Fruit fly (Drosophila melanogaster) Kc167 (cell line): ENCODE results near the gene CG8916.

Experiments
- Myc ChIP-seq: fragments of >200 bp; optimal IDR thresholded peaks from 2 replicates; lab custom pipeline; 2017; ENCODE audit warnings: missing external identifiers
- Sin3A ChIP-seq: fragments of >200 bp; optimal IDR thresholded peaks from 2 replicates; lab custom pipeline; 2018; ENCODE audit warnings: missing external identifiers
- h ChIP-seq: fragments of >200 bp; optimal IDR thresholded peaks from 3 replicates; lab custom pipeline; 2018; ENCODE audit warnings: missing external identifiers
- insv ChIP-seq: fragments of >200 bp; optimal IDR thresholded peaks from 3 replicates; lab custom pipeline; 2018; ENCODE audit warnings: missing external identifiers
- psq ChIP-seq: fragments of >200 bp; optimal IDR thresholded peaks from 2 replicates; lab custom pipeline; 2017; ENCODE audit warnings: missing external identifiers
- ttk ChIP-seq: sonication (Bioruptor generic); optimal IDR thresholded peaks from 2 replicates; lab custom pipeline; 2017; ENCODE audit warnings: missing external identifiers

The CG8916 gene

DNA sequence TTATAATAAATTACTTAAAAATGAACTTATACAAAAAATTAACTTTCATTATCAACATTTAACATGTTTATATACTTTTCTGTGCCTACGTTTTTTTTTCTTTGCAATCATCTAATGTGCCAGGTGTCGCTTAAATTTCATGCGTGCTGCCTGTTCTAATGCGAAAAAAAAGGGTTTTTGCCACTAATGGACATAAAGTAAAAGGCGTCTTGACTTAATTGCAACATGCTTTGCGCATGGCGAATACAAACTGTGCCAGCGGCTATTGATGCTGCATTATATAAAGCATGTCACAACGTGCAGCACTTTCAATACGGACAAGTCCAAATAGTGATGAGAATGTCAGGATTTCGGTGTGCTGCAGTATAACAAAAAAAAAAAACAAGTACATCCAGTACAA is at the start of gene CG8916:
TSS of gene CG8916 (plus strand) at position 301 of the 400 bp plus-strand sequence.
- TF ChIP-seq h (lab: Kevin White, UChicago) (no peak), Sin3A (lab: Kevin White, UChicago) (no peak), ttk (lab: Kevin White, UChicago) (no peak), psq (lab: Kevin White, UChicago) (no peak), insv (no peak), Myc (lab: Kevin White, UChicago) (no peak)

DNA sequence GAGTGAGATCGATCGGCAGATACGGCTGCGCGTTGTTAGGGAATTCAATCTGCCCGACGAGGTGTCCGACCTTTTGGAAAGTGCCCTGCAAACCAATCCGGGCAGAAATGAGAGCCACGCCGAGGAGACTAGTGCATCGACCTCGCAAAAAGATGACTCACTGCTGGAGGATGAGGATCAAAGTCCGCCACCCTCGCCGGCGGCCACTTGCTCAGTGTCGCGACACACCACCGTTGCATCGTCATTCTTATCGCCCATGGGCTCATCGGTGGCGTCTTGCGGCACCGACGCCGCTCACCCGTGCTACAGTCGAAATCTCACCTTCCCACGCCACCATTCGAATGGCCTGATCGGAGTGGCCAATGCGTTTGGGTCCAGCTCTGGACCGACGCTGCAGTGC is 47.3 kb upstream of the CG8916 start:
- TF ChIP-seq psq (lab: Kevin White, UChicago) (no peak), Sin3A (lab: Kevin White, UChicago) (no peak), Myc (lab: Kevin White, UChicago) (no peak), insv (no peak), ttk (lab: Kevin White, UChicago) (no peak), h (lab: Kevin White, UChicago) (no peak)

DNA sequence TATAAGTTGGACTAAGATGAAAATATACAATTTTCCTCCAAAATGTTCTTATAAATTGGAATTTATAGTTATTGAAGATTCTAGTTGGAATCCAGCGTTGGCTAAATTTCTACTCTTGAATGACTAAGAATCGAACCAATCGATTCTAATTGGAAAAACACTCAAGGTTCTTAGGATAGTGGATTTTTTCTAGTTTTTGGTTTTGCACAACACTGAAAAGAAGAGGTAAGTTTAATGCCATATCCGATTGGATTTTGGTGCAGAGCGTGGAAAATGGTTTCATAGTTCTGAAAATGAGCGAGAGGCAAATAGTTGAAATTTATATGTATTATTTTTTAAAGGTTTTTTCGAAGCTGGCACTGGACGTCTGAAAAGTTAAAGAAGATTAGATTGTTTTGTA is 46.2 kb upstream of the CG8916 start:
- TF ChIP-seq psq (lab: Kevin White, UChicago) (no peak), insv (no peak), h (lab: Kevin White, UChicago) (no peak), ttk (lab: Kevin White, UChicago) (no peak), Myc (lab: Kevin White, UChicago) (no peak), Sin3A (lab: Kevin White, UChicago) (no peak)

DNA sequence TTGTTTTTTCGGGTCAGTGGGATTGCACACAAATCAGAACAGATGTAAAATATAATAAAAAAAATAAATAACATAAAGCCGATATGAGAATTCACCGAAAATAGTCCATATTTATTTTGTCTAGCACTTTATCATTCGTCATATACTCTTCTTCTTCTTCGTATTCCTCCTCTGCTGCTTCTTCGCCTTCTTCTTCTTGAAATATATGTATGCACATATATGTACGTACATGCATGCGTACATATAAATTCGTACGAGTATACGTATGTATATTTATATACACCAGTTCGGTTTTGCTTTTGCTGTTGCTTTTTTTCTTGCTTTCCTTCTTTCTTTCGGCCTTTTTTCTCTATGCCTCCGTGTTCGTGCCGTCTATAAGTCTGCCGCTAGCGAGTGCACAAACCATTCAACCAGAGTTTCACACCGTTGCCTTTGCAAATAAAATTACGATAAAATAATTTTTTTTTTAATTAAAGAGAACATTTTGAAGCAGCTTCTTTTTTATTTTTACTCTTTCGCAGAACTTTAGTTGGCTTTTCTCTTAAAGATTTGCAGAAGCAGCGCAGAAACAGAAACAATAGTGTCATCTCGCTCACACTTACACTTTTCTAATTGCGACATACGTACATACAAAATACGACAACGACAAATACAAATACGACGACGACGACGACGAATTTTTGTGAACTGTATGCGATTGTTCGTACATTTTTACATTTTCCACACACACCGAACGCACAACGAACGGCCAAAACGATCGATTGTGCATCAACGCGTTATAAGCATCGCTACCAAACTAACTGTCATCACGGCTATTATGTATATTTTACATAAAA is 35.1 kb upstream of the CG8916 start:
- TF ChIP-seq Myc (lab: Kevin White, UChicago): no peak
- peak; percentile 85 for TF ChIP-seq psq (lab: Kevin White, UChicago)

DNA sequence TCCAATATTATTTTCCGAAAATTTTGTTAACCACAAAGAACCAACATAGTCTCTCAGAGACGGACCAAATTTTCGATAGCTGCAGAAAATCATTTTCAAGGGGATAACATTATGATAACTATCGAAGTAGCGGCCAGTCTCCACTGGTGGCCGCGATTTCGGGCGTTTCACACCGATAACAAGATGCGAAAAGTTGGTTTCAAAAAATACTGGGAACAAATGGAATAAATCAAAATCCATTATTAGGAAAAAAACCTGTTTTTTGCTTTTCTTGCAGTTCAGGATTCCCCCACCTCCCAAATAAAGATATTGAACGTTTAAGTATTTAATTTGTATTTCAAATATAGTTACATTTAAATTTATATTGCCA is 34.5 kb upstream of the CG8916 start, which contains the start of gene tay:
TSS of gene tay (minus strand) at position 65 of the 370 bp plus-strand sequence.
- TF ChIP-seq Myc (lab: Kevin White, UChicago) (no peak), h (lab: Kevin White, UChicago) (no peak), insv (no peak), Sin3A (lab: Kevin White, UChicago) (no peak), ttk (lab: Kevin White, UChicago) (no peak), psq (lab: Kevin White, UChicago) (no peak)

DNA sequence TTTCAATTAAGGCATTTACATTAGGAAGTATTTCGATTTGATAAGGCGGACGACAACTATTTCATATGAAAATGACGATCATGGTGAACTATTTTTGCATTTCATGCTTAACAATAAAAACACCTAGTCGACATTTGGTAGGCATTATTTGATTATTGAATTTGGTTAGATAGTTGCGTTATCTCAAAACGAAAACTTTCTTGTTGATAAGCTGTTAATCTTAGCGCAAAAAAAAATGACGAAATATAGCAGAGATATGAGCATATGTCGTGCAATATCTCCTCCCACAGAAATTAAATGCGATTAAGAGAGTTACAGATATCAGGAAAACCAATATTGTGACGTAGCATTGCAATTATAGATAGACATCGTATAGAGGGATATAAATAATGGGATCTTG is 33.0 kb upstream of the CG8916 start:
- TF ChIP-seq h (lab: Kevin White, UChicago): no peak
- TF ChIP-seq ttk (lab: Kevin White, UChicago): no peak
- TF ChIP-seq Myc (lab: Kevin White, UChicago): no peak
- TF ChIP-seq insv: no peak
- no peak for TF ChIP-seq psq (lab: Kevin White, UChicago)
- no peak for TF ChIP-seq Sin3A (lab: Kevin White, UChicago)

DNA sequence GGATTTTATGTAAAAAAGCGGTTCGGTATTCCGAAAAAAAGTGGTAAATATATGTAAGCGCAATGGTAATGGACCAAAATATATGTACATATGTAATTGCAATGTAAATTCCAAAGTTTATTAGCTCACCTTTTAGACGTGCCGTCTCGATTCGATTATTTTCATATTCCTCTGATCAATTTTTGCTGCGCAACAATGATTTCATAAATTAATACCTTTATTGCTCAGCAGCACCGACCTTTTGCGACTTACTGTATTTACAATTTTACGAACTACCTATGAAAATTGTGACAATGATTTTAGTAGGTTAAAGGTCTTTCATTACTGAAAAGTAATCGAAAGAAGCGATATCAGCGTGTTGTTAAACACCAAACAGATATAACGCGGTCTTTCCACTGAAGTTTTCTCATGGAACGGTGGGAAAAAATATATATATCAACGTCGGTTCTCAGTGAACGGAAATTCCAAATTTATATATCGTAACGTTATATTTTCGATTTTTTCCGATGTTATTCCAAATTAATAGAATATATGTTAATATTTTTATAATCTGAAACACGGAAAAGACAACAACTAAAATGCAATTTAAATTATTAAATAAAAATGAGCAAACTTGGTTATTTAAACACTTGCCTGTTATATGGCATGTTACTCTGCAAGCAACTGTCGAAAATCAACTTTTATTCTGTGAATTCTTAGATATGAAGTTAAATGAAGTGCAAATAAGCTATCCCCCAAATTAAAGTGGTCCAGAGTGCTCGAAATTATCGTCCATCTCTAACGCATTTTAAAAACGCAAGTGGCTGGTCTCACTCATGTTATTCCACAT is 31.8 kb upstream of the CG8916 start, which contains the start of the genes MSBP and CG15916:
TSS of gene MSBP (minus strand) at position 330 of the 829 bp plus-strand sequence.
TSS of gene CG15916 (plus strand) at position 810 of the 829 bp plus-strand sequence.
- TF ChIP-seq psq (lab: Kevin White, UChicago): no peak
- TF ChIP-seq Sin3A (lab: Kevin White, UChicago): no peak

DNA sequence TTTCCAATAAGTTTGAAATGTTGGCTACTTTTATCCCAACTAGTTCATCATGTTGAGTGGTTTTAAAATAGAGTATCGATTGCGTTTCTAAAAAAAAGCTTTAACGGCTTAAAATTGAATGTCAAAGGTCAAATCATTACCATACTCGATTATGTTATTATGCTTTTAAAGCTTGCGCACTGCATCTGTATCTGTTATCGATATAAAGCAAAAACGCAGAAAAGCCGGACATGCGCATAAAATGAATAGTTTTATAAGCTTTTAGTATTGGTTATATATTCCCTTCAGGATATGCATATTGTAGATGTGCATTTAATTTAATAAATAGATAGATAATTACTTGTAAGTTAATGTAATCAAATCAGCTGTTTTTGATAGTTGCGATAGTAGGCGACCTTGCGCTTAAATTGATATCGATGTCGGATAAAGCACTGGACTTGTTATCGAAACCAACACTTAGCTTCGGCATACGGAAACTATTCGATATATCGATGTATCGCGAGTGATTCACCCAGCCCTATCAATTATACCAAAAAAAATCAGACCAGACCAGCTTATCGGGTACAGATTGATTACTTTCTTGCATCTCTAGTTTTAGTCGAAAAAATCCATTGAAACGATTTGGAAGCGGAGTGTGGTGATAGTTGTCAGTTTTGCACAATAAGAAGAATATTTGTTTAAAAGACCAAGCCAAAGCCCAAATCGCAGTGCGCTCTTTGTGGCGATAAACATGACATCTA is 30.0 kb upstream of the CG8916 start, which contains the start of gene shi:
TSS of gene shi (plus strand) at position 511 of the 740 bp plus-strand sequence.
- TF ChIP-seq psq (lab: Kevin White, UChicago): no peak
- TF ChIP-seq h (lab: Kevin White, UChicago): no peak
- TF ChIP-seq insv: no peak
- no peak for TF ChIP-seq ttk (lab: Kevin White, UChicago)
- TF ChIP-seq Sin3A (lab: Kevin White, UChicago): no peak
- no peak for TF ChIP-seq Myc (lab: Kevin White, UChicago)

DNA sequence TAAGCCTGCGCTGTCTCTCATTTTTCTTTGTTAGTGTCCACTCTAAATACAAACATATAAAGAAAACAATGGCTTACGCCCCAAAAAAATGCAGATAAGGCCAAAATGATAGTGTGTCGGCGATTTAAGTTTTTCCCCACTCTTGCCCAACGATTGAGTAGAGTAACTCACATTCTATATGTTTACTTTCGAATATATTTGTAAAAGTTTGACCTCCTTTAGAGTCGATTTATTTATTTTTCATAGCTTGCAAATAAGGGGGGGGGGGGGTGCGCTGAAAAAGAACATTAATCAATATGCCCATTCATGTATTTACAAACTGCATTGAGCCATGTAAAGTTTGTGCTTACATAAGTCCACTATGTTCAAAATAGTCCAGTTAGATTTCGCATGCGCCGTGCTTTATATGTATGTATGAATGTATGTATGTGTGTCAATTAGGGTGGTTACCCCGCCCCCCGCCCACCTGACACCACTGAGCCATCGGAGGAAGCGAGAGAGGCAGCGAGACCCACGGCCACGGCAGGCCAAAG is 28.0 kb upstream of the CG8916 start:
- TF ChIP-seq Sin3A (lab: Kevin White, UChicago) (no peak), h (lab: Kevin White, UChicago) (no peak), psq (lab: Kevin White, UChicago) (no peak), insv (no peak), ttk (lab: Kevin White, UChicago) (no peak), Myc (lab: Kevin White, UChicago) (no peak)

DNA sequence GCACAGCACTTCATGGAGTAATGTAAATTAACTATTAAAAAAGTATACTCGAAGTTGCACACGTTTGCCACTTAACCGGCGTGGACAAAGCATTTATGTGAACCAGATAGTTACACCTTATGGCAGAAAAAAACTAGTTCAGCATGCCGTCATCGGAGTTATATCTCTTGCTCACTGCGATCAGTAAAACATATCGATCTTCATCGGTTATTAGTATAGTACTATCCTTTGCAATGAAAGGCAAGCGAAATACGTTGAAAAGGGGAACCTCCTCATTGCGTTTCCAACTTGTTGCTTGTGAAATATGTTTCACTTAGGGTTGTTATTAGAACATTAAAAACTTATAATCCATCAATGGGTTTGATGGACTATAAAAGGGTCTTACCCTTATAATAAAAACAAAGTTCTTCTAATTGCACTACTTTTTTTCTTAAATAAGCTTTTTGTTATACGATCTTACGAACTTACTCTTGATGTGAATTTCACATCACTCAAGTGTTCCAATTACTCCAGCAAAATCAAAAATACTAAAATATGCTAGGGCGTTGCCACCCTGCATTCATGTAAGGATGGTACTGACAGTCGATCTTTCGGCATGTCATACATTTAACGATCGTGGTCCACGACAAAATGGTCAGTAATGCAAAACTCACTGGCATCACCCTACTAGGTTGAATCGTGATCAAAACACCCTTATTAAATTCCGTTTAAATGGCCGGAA is 12.0 kb upstream of the CG8916 start, which contains the start of gene CycD:
TSS of gene CycD (minus strand) at position 113 of the 721 bp plus-strand sequence.
- no peak for TF ChIP-seq Myc (lab: Kevin White, UChicago)
- TF ChIP-seq insv: no peak
- no peak for TF ChIP-seq ttk (lab: Kevin White, UChicago)
- no peak for TF ChIP-seq psq (lab: Kevin White, UChicago)
- no peak for TF ChIP-seq Sin3A (lab: Kevin White, UChicago)
- no peak for TF ChIP-seq h (lab: Kevin White, UChicago)
